Worm (Caenorhabditis elegans): ENCODE measurements around the gene F59D12.2.

- no peak for TF ChIP-seq tbx-37 (GFP tag; conservative IDR thresholded peaks at IDR 0.05)
- TF ChIP-seq scrt-1 (GFP tag; IDR thresholded peaks at IDR 0.05), result no peak
- no peak for TF ChIP-seq hmg-4 (GFP tag; optimal IDR thresholded peaks at IDR 0.05)
- TF ChIP-seq sea-1 (GFP tag; conservative IDR thresholded peaks at IDR 0.05), result no peak
- no peak for TF ChIP-seq aly-1 (tag; optimal IDR thresholded peaks at IDR 0.05)
Measured at ce11 chrX:15655623-15656022, 19.9 kb downstream of the F59D12.2 start.

All from whole organism, early embryonic.